Worm (Caenorhabditis elegans) whole organism, L1 larva: ENCODE measurements around the gene ugt-47.

Source experiments
- C04F5.9 ChIP-seq: sonication (generic microtip); optimal IDR thresholded peaks from 2 replicates; lab custom pipeline; 2016; ENCODE audit warnings: missing genetic modification characterization, missing compliant biosample characterization
- Y116A8C.19 ChIP-seq: sonication (generic microtip); optimal IDR thresholded peaks from 2 replicates; lab custom pipeline; 2016; ENCODE audit warnings: missing compliant biosample characterization, missing genetic modification characterization, borderline replicate concordance
- ama-1 ChIP-seq: fragments of 150-350 bp; optimal IDR thresholded peaks from 2 replicates; lab custom pipeline; 2014
- ceh-8 ChIP-seq: fragments of 200-800 bp; sonication (Bioruptor generic); optimal IDR thresholded peaks from 2 replicates; lab custom pipeline; 2018; ENCODE audit warnings: mild to moderate bottlenecking, missing genetic modification characterization, moderate library complexity, missing compliant biosample characterization
- dsc-1 ChIP-seq: sonication (generic microtip); optimal IDR thresholded peaks from 2 replicates; lab custom pipeline; 2016; ENCODE audit warnings: mild to moderate bottlenecking, missing genetic modification characterization, missing compliant biosample characterization
- efl-1 ChIP-seq, 4 experiments: fragments of 150-350 bp; optimal IDR thresholded peaks in 3 of 4; peaks in 1 of 4; 1 replicate in 1 of 4; 2 replicates in 3 of 4; lab custom pipeline; 2014; ENCODE audit warnings: missing biosample characterization in 2 of 4, missing genetic modification characterization in 2 of 4, missing genetic modification reagents in 2 of 4
- elt-3 ChIP-seq, 6 experiments: fragments of 150-350 bp in 1 of 6; sonication (generic microtip); optimal IDR thresholded peaks; 2 replicates each; lab custom pipeline; 2017 to 2018; ENCODE audit warnings: missing biosample characterization in 6 of 6, missing genetic modification characterization in 6 of 6, inconsistent platforms in 1 of 6
- fkh-8 ChIP-seq: sonication (generic microtip); optimal IDR thresholded peaks from 2 replicates; lab custom pipeline; 2016; ENCODE audit warnings: mild to moderate bottlenecking, missing genetic modification characterization, missing compliant biosample characterization
- grh-1 ChIP-seq: fragments of 200-800 bp; sonication (Bioruptor generic); IDR thresholded peaks from 2 replicates; pipeline ENCODE4 v1.3.6; 2022; ENCODE audit warnings: missing genetic modification reagents, missing genetic modification characterization, missing compliant biosample characterization
- hlh-4 ChIP-seq: sonication (generic microtip); optimal IDR thresholded peaks from 2 replicates; lab custom pipeline; 2016; ENCODE audit warnings: mild to moderate bottlenecking, missing genetic modification characterization, missing compliant biosample characterization
- isw-1 ChIP-seq: fragments of 200-800 bp; sonication (Bioruptor generic); IDR thresholded peaks from 2 replicates; pipeline ENCODE4 v1.3.6; 2022; ENCODE audit warnings: missing genetic modification characterization, missing compliant biosample characterization
- jun-1 ChIP-seq: fragments of 150-350 bp; optimal IDR thresholded peaks from 2 replicates; lab custom pipeline; 2014; ENCODE audit warnings: missing biosample characterization, missing genetic modification reagents, missing genetic modification characterization
- lin-13 ChIP-seq: fragments of 150-350 bp; optimal IDR thresholded peaks from 2 replicates; lab custom pipeline; 2014; ENCODE audit warnings: missing biosample characterization, missing genetic modification reagents, missing genetic modification characterization
- lin-14 ChIP-seq: fragments of 200-800 bp; sonication (Bioruptor generic); optimal IDR thresholded peaks from 2 replicates; lab custom pipeline; 2018; ENCODE audit warnings: mild to moderate bottlenecking, missing genetic modification characterization, moderate library complexity, missing compliant biosample characterization
- lin-39 ChIP-seq: fragments of 150-350 bp; optimal IDR thresholded peaks from 2 replicates; lab custom pipeline; 2014; ENCODE audit warnings: missing biosample characterization, missing genetic modification reagents, missing genetic modification characterization
- lir-3 ChIP-seq: sonication (generic microtip); optimal IDR thresholded peaks from 2 replicates; lab custom pipeline; 2016; ENCODE audit warnings: mild to moderate bottlenecking, missing genetic modification characterization, moderate library complexity, missing compliant biosample characterization; ENCODE audit not compliant: poor library complexity
- lsy-2 ChIP-seq, 2 experiments: fragments of 150-350 bp; optimal IDR thresholded peaks; 2 replicates each; lab custom pipeline; 2014; ENCODE audit warnings: missing biosample characterization in 2 of 2, missing genetic modification characterization in 2 of 2
- nhr-11 ChIP-seq: fragments of 150-350 bp; optimal IDR thresholded peaks from 2 replicates; lab custom pipeline; 2014; ENCODE audit warnings: missing biosample characterization, missing genetic modification characterization
- nhr-237 ChIP-seq: fragments of 150-350 bp; optimal IDR thresholded peaks from 2 replicates; lab custom pipeline; 2014; ENCODE audit warnings: missing biosample characterization, missing genetic modification characterization
- nhr-47 ChIP-seq: sonication (generic microtip); optimal IDR thresholded peaks from 2 replicates; lab custom pipeline; 2016; ENCODE audit warnings: mild to moderate bottlenecking, missing genetic modification characterization, moderate library complexity, missing compliant biosample characterization
- nhr-76 ChIP-seq: sonication (generic microtip); optimal IDR thresholded peaks from 2 replicates; lab custom pipeline; 2017; ENCODE audit warnings: missing biosample characterization, missing genetic modification characterization
- nhr-77 ChIP-seq: fragments of 150-350 bp; optimal IDR thresholded peaks from 2 replicates; lab custom pipeline; 2014; ENCODE audit warnings: missing biosample characterization, missing genetic modification characterization
- pqm-1 ChIP-seq: sonication (generic microtip); optimal IDR thresholded peaks from 3 replicates; lab custom pipeline; 2017; ENCODE audit warnings: missing biosample characterization, missing genetic modification characterization
- rnt-1 ChIP-seq: sonication (generic microtip); optimal IDR thresholded peaks from 2 replicates; lab custom pipeline; 2016; ENCODE audit warnings: mild to moderate bottlenecking, missing genetic modification characterization, moderate library complexity, missing compliant biosample characterization
- snu-23 ChIP-seq: sonication (generic microtip); optimal IDR thresholded peaks from 2 replicates; lab custom pipeline; 2016; ENCODE audit warnings: missing genetic modification characterization, missing compliant biosample characterization
- sptf-1 ChIP-seq: fragments of 150-350 bp; optimal IDR thresholded peaks from 2 replicates; lab custom pipeline; 2014; ENCODE audit warnings: missing biosample characterization, missing genetic modification characterization
- swsn-7 ChIP-seq: sonication (generic microtip); optimal IDR thresholded peaks from 2 replicates; lab custom pipeline; 2016; ENCODE audit warnings: missing genetic modification characterization, missing compliant biosample characterization
- unc-130 ChIP-seq: fragments of 150-350 bp; optimal IDR thresholded peaks from 2 replicates; lab custom pipeline; 2017; ENCODE audit warnings: missing biosample characterization, missing genetic modification characterization, inconsistent platforms
- unc-30 ChIP-seq: sonication (generic microtip); optimal IDR thresholded peaks from 2 replicates; lab custom pipeline; 2017; ENCODE audit warnings: missing biosample characterization, missing genetic modification characterization
- unc-62 ChIP-seq: fragments of 150-350 bp; optimal IDR thresholded peaks from 2 replicates; lab custom pipeline; 2014; ENCODE audit warnings: missing biosample characterization, missing genetic modification reagents, missing genetic modification characterization
- unc-86 ChIP-seq: sonication (generic microtip); optimal IDR thresholded peaks from 2 replicates; lab custom pipeline; 2016; ENCODE audit warnings: missing genetic modification characterization, missing compliant biosample characterization
- xbp-1 ChIP-seq: sonication (generic microtip); optimal IDR thresholded peaks from 2 replicates; lab custom pipeline; 2016; ENCODE audit warnings: missing genetic modification characterization, missing compliant biosample characterization
- zip-4 ChIP-seq: fragments of 200-800 bp; sonication (Bioruptor generic); optimal IDR thresholded peaks from 2 replicates; lab custom pipeline; 2018; ENCODE audit warnings: mild to moderate bottlenecking, missing genetic modification characterization, moderate library complexity, missing compliant biosample characterization
- ztf-11 ChIP-seq, 2 experiments: sonication (generic microtip); optimal IDR thresholded peaks; 2 replicates each; lab custom pipeline; 2016 to 2017; ENCODE audit warnings: missing genetic modification characterization in 2 of 2, missing biosample characterization in 1 of 2, missing compliant biosample characterization in 1 of 2

ugt-47 gene

ce11 chrV:10073793-10074192 lies 24.6 kb downstream of the ugt-47 start, which contains the start of gene F57A8.6:
Gene F57A8.6 (minus strand): TSS chrV:10073893.
- no peak for TF ChIP-seq unc-30
- TF ChIP-seq lin-13 (GFP tag; lab: Kevin White, UChicago): no peak
- TF ChIP-seq unc-130: no peak
- TF ChIP-seq zip-4: no peak
- TF ChIP-seq dsc-1 (tag; lab: Kevin White, UChicago): no peak
- no peak for TF ChIP-seq lir-3 (tag; lab: Kevin White, UChicago)
- no peak for TF ChIP-seq snu-23 (GFP tag; lab: Kevin White, UChicago)
- no peak for TF ChIP-seq lin-39 (tag; lab: Kevin White, UChicago)
- no peak for TF ChIP-seq fkh-8 (tag; lab: Kevin White, UChicago)
- TF ChIP-seq elt-3 (tag; optimal IDR thresholded peaks at IDR 0.05; lab: Kevin White, UChicago): no peak
- no peak for TF ChIP-seq hlh-4 (tag; lab: Kevin White, UChicago)
- TF ChIP-seq efl-1 (optimal IDR thresholded peaks at IDR 0.05; lab: Kevin White, UChicago): no peak
- no peak for TF ChIP-seq efl-1 (GFP tag; optimal IDR thresholded peaks at IDR 0.05 in 1 of 2; lab: Kevin White, UChicago)
- TF ChIP-seq, all 84 proteins: peak for 0

- no peak for TF ChIP-seq hlh-4 (tag; lab: Kevin White, UChicago)
- TF ChIP-seq lin-14: no peak
- TF ChIP-seq grh-1 (GFP tag; lab: Robert Waterston, UW): no peak
- TF ChIP-seq unc-62 (GFP tag; lab: Kevin White, UChicago): no peak
- no peak for TF ChIP-seq ztf-11 (tag; optimal IDR thresholded peaks at IDR 0.05; lab: Kevin White, UChicago)
- no peak for TF ChIP-seq ceh-8 (GFP tag; lab: Kevin White, UChicago)
- TF ChIP-seq nhr-237 (tag; lab: Kevin White, UChicago): no peak
- TF ChIP-seq nhr-76 (tag; lab: Kevin White, UChicago): no peak
- no peak for TF ChIP-seq nhr-11 (tag; lab: Kevin White, UChicago)
- no peak for TF ChIP-seq efl-1 (optimal IDR thresholded peaks at IDR 0.05; lab: Kevin White, UChicago)
- TF ChIP-seq efl-1 (GFP tag; optimal IDR thresholded peaks at IDR 0.05 in 1 of 2; lab: Kevin White, UChicago): no peak
- no peak for TF ChIP-seq Y116A8C.19 (tag; lab: Kevin White, UChicago)
- TF ChIP-seq swsn-7 (tag; lab: Kevin White, UChicago): no peak
- TF ChIP-seq xbp-1 (tag; lab: Kevin White, UChicago): no peak
- no peak for TF ChIP-seq lsy-2 (tag; optimal IDR thresholded peaks at IDR 0.05; lab: Kevin White, UChicago)
- no peak for TF ChIP-seq dsc-1 (tag; lab: Kevin White, UChicago)
- no peak for TF ChIP-seq snu-23 (GFP tag; lab: Kevin White, UChicago)
- TF ChIP-seq nhr-77 (tag; lab: Kevin White, UChicago): no peak
- no peak for TF ChIP-seq rnt-1 (tag; lab: Kevin White, UChicago)
- TF ChIP-seq, all 84 proteins: peak for 0
Observed at ce11 chrV:10072721-10073120, 25.7 kb downstream of the ugt-47 start.

DNA sequence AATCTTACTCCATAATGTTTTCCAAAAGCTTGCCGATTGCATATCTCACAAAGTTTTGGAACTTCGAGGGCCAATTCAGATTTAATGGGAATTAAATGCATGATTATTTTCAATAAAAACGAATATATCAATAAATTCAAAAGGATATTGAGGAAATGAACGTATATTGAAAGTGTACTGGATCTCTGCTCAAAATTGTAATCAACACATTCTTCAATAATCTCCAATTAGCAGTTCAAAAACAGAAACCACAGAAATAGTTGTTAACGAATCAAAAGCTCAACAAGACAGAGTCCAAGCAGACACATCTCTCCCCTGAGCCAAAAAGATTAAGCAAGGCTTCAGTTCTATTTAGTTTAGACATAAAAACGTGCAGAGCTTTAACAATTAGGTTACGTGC lies 27.9 kb downstream of the ugt-47 start, which contains the start of gene nhr-192:
TSS of gene nhr-192 (minus strand) at position 101 of the 400 bp plus-strand sequence.
- TF ChIP-seq nhr-237 (tag; lab: Kevin White, UChicago): no peak
- no peak for TF ChIP-seq lin-14
- no peak for TF ChIP-seq lir-3 (tag; lab: Kevin White, UChicago)
- no peak for TF ChIP-seq C04F5.9 (tag; lab: Kevin White, UChicago)
- TF ChIP-seq nhr-11 (tag; lab: Kevin White, UChicago): no peak
- no peak for TF ChIP-seq ama-1 (lab: Kevin White, UChicago)
- TF ChIP-seq unc-62 (GFP tag; lab: Kevin White, UChicago): no peak
- TF ChIP-seq pqm-1 (tag; lab: Kevin White, UChicago): no peak
- no peak for TF ChIP-seq sptf-1
- TF ChIP-seq ztf-11 (tag; optimal IDR thresholded peaks at IDR 0.05; lab: Kevin White, UChicago): no peak

DNA sequence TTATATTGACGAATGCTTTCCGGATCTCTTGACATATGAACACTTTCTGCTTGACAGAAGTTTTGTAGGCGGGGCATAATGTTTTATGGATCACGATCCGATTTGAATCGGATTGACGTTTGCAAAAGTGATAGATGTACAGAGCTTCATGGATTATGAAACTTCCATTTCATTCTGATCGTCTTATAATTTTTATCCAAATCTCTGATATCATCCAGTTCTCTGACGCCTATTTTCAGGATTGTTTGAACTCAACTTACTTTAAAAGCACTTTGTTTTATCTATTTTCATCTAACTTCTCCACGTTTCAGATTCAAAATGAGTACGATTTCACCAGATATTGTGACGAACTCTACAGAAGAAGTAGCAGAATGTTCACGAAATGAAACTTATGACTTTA lies 31.6 kb downstream of the ugt-47 start, which contains the start of gene npr-39:
TSS of gene npr-39 (plus strand) at position 301 of the 400 bp plus-strand sequence.
- TF ChIP-seq isw-1 (GFP tag; lab: Robert Waterston, UW): no peak
- no peak for TF ChIP-seq rnt-1 (tag; lab: Kevin White, UChicago)
- TF ChIP-seq jun-1 (tag; lab: Kevin White, UChicago): no peak
- TF ChIP-seq fkh-8 (tag; lab: Kevin White, UChicago): no peak
- no peak for TF ChIP-seq unc-86
- no peak for TF ChIP-seq nhr-47 (tag; lab: Kevin White, UChicago)
- no peak for TF ChIP-seq snu-23 (GFP tag; lab: Kevin White, UChicago)
- TF ChIP-seq, all 84 proteins: peak for 0
